Worm (Caenorhabditis elegans): Measurements from ENCODE around the gene rpoa-1.

ce11 chrII:13711493-13712055, 17.0 kb upstream of the rpoa-1 start:
- no peak for TF ChIP-seq mep-1 (tag; optimal IDR thresholded peaks at IDR 0.05)
- TF ChIP-seq drap-1 (GFP tag; optimal IDR thresholded peaks at IDR 0.05), result no peak
- TF ChIP-seq unc-62 (GFP tag; optimal IDR thresholded peaks at IDR 0.05), result no peak
- no peak for TF ChIP-seq ham-2 (GFP tag; optimal IDR thresholded peaks at IDR 0.05)
